Worm (Caenorhabditis elegans) whole organism, L1 larva: Measurements from ENCODE around the gene elo-1.
A peak's percentile ranks its signal among the peaks of the same experiment; 100 is the strongest.

Source experiments
- C34B4.2 ChIP-seq: sonication (generic microtip); optimal IDR thresholded peaks from 2 replicates; lab custom pipeline; 2017; ENCODE audit warnings: mild to moderate bottlenecking, missing genetic modification characterization, missing compliant biosample characterization
- blmp-1 ChIP-seq: fragments of 150-350 bp; optimal IDR thresholded peaks from 2 replicates; lab custom pipeline; 2014; ENCODE audit warnings: missing biosample characterization, missing genetic modification characterization
- ceh-8 ChIP-seq: fragments of 200-800 bp; sonication (Bioruptor generic); optimal IDR thresholded peaks from 2 replicates; lab custom pipeline; 2018; ENCODE audit warnings: mild to moderate bottlenecking, missing genetic modification characterization, moderate library complexity, missing compliant biosample characterization
- ces-1 ChIP-seq: fragments of 150-350 bp; optimal IDR thresholded peaks from 2 replicates; lab custom pipeline; 2014; ENCODE audit warnings: missing biosample characterization, missing genetic modification reagents, missing genetic modification characterization
- dpl-1 ChIP-seq, 3 experiments: fragments of 150-350 bp in 2 of 3; sonication (generic microtip) in 1 of 3; optimal IDR thresholded peaks; 2 replicates each; lab custom pipeline; 2014 to 2017; ENCODE audit warnings: missing biosample characterization in 3 of 3, missing genetic modification characterization in 3 of 3, missing genetic modification reagents in 3 of 3
- dsc-1 ChIP-seq: sonication (generic microtip); optimal IDR thresholded peaks from 2 replicates; lab custom pipeline; 2016; ENCODE audit warnings: mild to moderate bottlenecking, missing genetic modification characterization, missing compliant biosample characterization
- efl-1 ChIP-seq, 4 experiments: fragments of 150-350 bp; optimal IDR thresholded peaks in 3 of 4; peaks in 1 of 4; 1 replicate in 1 of 4; 2 replicates in 3 of 4; lab custom pipeline; 2014; ENCODE audit warnings: missing biosample characterization in 2 of 4, missing genetic modification characterization in 2 of 4, missing genetic modification reagents in 2 of 4
- efl-3 ChIP-seq: fragments of 200-800 bp; sonication (Bioruptor generic); optimal IDR thresholded peaks from 2 replicates; lab custom pipeline; 2018; ENCODE audit warnings: mild to moderate bottlenecking, missing genetic modification characterization, missing compliant biosample characterization
- elt-2 ChIP-seq: sonication (generic microtip); optimal IDR thresholded peaks from 2 replicates; lab custom pipeline; 2016; ENCODE audit warnings: missing genetic modification characterization, mild to moderate bottlenecking, inconsistent platforms, missing compliant biosample characterization, missing genetic modification reagents
- ets-5 ChIP-seq: fragments of 200-800 bp; sonication (Bioruptor generic); IDR thresholded peaks from 2 replicates; pipeline ENCODE4 v1.3.6; 2022; ENCODE audit warnings: missing genetic modification characterization, missing compliant biosample characterization
- fkh-10 ChIP-seq: sonication (generic microtip); optimal IDR thresholded peaks from 2 replicates; lab custom pipeline; 2017; ENCODE audit warnings: missing biosample characterization, missing genetic modification reagents, missing genetic modification characterization
- fkh-4 ChIP-seq: sonication (generic microtip); optimal IDR thresholded peaks from 2 replicates; lab custom pipeline; 2016; ENCODE audit warnings: missing compliant biosample characterization, missing genetic modification characterization, borderline replicate concordance
- fkh-8 ChIP-seq: sonication (generic microtip); optimal IDR thresholded peaks from 2 replicates; lab custom pipeline; 2016; ENCODE audit warnings: mild to moderate bottlenecking, missing genetic modification characterization, missing compliant biosample characterization
- fos-1 ChIP-seq: fragments of 150-350 bp; optimal IDR thresholded peaks from 2 replicates; lab custom pipeline; 2014; ENCODE audit warnings: missing biosample characterization, missing genetic modification characterization
- hlh-4 ChIP-seq: sonication (generic microtip); optimal IDR thresholded peaks from 2 replicates; lab custom pipeline; 2016; ENCODE audit warnings: mild to moderate bottlenecking, missing genetic modification characterization, missing compliant biosample characterization
- hpl-2 ChIP-seq: fragments of 150-350 bp; optimal IDR thresholded peaks from 2 replicates; lab custom pipeline; 2014; ENCODE audit warnings: missing biosample characterization, missing genetic modification reagents, missing genetic modification characterization
- jun-1 ChIP-seq: fragments of 150-350 bp; optimal IDR thresholded peaks from 2 replicates; lab custom pipeline; 2014; ENCODE audit warnings: missing biosample characterization, missing genetic modification reagents, missing genetic modification characterization
- lin-13 ChIP-seq: fragments of 150-350 bp; optimal IDR thresholded peaks from 2 replicates; lab custom pipeline; 2014; ENCODE audit warnings: missing biosample characterization, missing genetic modification reagents, missing genetic modification characterization
- lin-35 ChIP-seq, 2 experiments: fragments of 150-350 bp; optimal IDR thresholded peaks; 2 replicates each; lab custom pipeline; 2014; ENCODE audit warnings: missing biosample characterization in 2 of 2, missing genetic modification characterization in 2 of 2, missing genetic modification reagents in 2 of 2
- lir-3 ChIP-seq: sonication (generic microtip); optimal IDR thresholded peaks from 2 replicates; lab custom pipeline; 2016; ENCODE audit warnings: mild to moderate bottlenecking, missing genetic modification characterization, moderate library complexity, missing compliant biosample characterization; ENCODE audit not compliant: poor library complexity
- mab-9 ChIP-seq: fragments of 200-800 bp; sonication (Bioruptor generic); IDR thresholded peaks from 2 replicates; pipeline ENCODE4 v1.3.6; 2022; ENCODE audit warnings: missing genetic modification reagents, missing genetic modification characterization, missing compliant biosample characterization
- mef-2 ChIP-seq: fragments of 150-350 bp; optimal IDR thresholded peaks from 2 replicates; lab custom pipeline; 2014; ENCODE audit warnings: missing biosample characterization, missing genetic modification characterization
- mep-1 ChIP-seq: fragments of 150-350 bp; optimal IDR thresholded peaks from 2 replicates; lab custom pipeline; 2014; ENCODE audit warnings: missing biosample characterization, missing genetic modification characterization
- nhr-47 ChIP-seq: sonication (generic microtip); optimal IDR thresholded peaks from 2 replicates; lab custom pipeline; 2016; ENCODE audit warnings: mild to moderate bottlenecking, missing genetic modification characterization, moderate library complexity, missing compliant biosample characterization
- nhr-71 ChIP-seq: sonication (generic microtip); optimal IDR thresholded peaks from 2 replicates; lab custom pipeline; 2016; ENCODE audit warnings: mild to moderate bottlenecking, missing genetic modification characterization, moderate library complexity, missing compliant biosample characterization
- nhr-90 ChIP-seq: sonication (generic microtip); optimal IDR thresholded peaks from 2 replicates; lab custom pipeline; 2016; ENCODE audit warnings: mild to moderate bottlenecking, missing genetic modification characterization, missing compliant biosample characterization; ENCODE audit not compliant: poor library complexity
- pag-3 ChIP-seq: sonication (generic microtip); optimal IDR thresholded peaks from 2 replicates; lab custom pipeline; 2017; ENCODE audit warnings: missing genetic modification characterization, mild to moderate bottlenecking, missing compliant biosample characterization, antibody characterized with exemption, borderline replicate concordance; ENCODE audit not compliant: insufficient read depth
- pax-3 ChIP-seq: fragments of 200-800 bp; sonication (Bioruptor generic); optimal IDR thresholded peaks from 2 replicates; lab custom pipeline; 2018; ENCODE audit warnings: mild to moderate bottlenecking, missing genetic modification characterization, moderate library complexity, missing compliant biosample characterization
- snpc-4 ChIP-seq: fragments of 150-350 bp; optimal IDR thresholded peaks from 2 replicates; lab custom pipeline; 2014; ENCODE audit warnings: missing biosample characterization, missing genetic modification characterization
- snu-23 ChIP-seq: sonication (generic microtip); optimal IDR thresholded peaks from 2 replicates; lab custom pipeline; 2016; ENCODE audit warnings: missing genetic modification characterization, missing compliant biosample characterization
- sox-4 ChIP-seq: sonication (generic microtip); optimal IDR thresholded peaks from 2 replicates; lab custom pipeline; 2016; ENCODE audit warnings: missing genetic modification characterization, missing compliant biosample characterization
- swsn-7 ChIP-seq: sonication (generic microtip); optimal IDR thresholded peaks from 2 replicates; lab custom pipeline; 2016; ENCODE audit warnings: missing genetic modification characterization, missing compliant biosample characterization
- unc-130 ChIP-seq: fragments of 150-350 bp; optimal IDR thresholded peaks from 2 replicates; lab custom pipeline; 2017; ENCODE audit warnings: missing biosample characterization, missing genetic modification characterization, inconsistent platforms
- unc-86 ChIP-seq: sonication (generic microtip); optimal IDR thresholded peaks from 2 replicates; lab custom pipeline; 2016; ENCODE audit warnings: missing genetic modification characterization, missing compliant biosample characterization
- unc-98 ChIP-seq: fragments of 200-800 bp; sonication (Bioruptor generic); IDR thresholded peaks from 2 replicates; pipeline ENCODE4 v1.3.6; 2022; ENCODE audit warnings: missing genetic modification characterization, missing compliant biosample characterization
- xbp-1 ChIP-seq: sonication (generic microtip); optimal IDR thresholded peaks from 2 replicates; lab custom pipeline; 2016; ENCODE audit warnings: missing genetic modification characterization, missing compliant biosample characterization
- zip-4 ChIP-seq: fragments of 200-800 bp; sonication (Bioruptor generic); optimal IDR thresholded peaks from 2 replicates; lab custom pipeline; 2018; ENCODE audit warnings: mild to moderate bottlenecking, missing genetic modification characterization, moderate library complexity, missing compliant biosample characterization
- ztf-4 ChIP-seq: fragments of 150-350 bp; optimal IDR thresholded peaks from 2 replicates; lab custom pipeline; 2014; ENCODE audit warnings: missing biosample characterization, missing genetic modification characterization

elo-1 gene

DNA sequence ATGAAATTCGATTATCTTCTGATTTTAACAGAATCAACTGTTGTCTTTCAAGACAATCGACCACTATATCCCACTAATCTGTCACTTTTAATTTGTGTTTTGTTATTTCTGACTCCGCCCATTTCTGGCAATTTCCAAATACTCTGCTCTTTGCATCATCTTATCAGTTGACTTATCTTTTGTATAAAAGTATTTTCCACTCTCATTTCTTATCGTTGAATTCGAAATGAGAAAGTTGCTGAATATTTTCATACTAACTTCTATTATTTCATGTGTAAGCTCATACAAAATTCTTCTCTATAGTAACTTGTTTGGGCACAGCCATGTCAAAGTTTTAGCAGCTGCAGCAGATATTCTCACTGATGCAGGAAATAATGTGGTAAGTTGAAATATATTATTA, 26.1 kb upstream of the elo-1 start, which contains the start of gene ugt-21:
Gene ugt-21, plus strand, starts transcription at position 212 of the 400 bp plus-strand sequence.
- TF ChIP-seq ets-5 (no peak), lir-3 (tag; lab: Kevin White, UChicago) (no peak), zip-4 (no peak), hpl-2 (no peak), hlh-4 (tag; lab: Kevin White, UChicago) (no peak), ces-1 (GFP tag; lab: Kevin White, UChicago) (no peak), elt-2 (tag; lab: Kevin White, UChicago) (peak; percentile 69), fkh-4 (tag; lab: Kevin White, UChicago) (no peak), mef-2 (tag; lab: Kevin White, UChicago) (no peak), efl-1 (optimal IDR thresholded peaks at IDR 0.05; lab: Kevin White, UChicago) (no peak), efl-1 (GFP tag; optimal IDR thresholded peaks at IDR 0.05 in 1 of 2; lab: Kevin White, UChicago) (peak in 1 of 2 experiments; percentile 69)
- TF ChIP-seq, all 84 proteins: peak for 2

DNA sequence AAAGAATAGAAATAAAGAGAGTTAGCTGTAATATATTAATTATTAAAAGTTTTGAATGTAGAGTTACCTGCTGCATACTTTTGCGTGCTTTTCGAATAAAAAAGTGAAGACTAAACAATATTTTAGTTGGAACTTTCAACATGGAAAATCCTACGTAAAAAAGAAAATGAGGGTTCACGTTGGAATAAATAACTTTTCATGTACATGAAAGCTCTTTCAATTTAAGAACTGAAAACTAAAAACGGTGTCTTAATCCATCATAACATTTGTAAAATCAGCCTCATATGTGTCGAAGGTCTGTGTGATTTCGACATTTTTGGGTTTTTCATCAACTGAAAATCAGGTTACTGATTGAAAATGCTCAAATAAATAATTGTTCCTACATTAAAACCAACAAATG, 19.9 kb upstream of the elo-1 start, which contains the start of gene ttr-9:
Gene ttr-9, minus strand, starts transcription at position 101 of the 400 bp plus-strand sequence.
- TF ChIP-seq efl-3 (GFP tag; lab: Kevin White, UChicago) (no peak), mab-9 (GFP tag; lab: Robert Waterston, UW) (no peak), unc-86 (tag; lab: Kevin White, UChicago) (no peak), pag-3 (tag; lab: Kevin White, UChicago) (no peak), C34B4.2 (tag; lab: Kevin White, UChicago) (no peak)

DNA sequence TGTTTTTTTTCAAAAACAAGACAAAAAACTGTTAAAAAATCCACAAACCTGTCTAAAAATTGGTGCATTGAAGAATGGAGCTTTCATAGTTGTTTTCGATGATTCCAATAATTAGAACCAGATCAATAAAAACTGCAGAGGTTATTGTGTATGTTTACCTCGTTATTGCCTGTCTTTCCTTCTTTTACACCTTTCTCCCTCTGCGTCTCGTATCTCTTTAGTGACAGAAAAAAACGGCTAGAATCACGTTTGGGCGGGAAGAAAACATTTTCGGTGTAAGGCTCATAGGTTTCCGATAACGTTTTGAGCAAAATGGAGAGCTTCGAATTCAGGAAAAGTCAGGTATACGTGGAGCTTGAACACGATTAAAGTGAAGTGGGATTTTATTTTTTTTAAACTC, 17.6 kb upstream of the elo-1 start, which contains the start of gene ethe-1:
Gene ethe-1, minus strand, starts transcription at position 150 of the 400 bp plus-strand sequence.
- TF ChIP-seq ces-1 (GFP tag; lab: Kevin White, UChicago) (no peak), efl-1 (optimal IDR thresholded peaks at IDR 0.05; lab: Kevin White, UChicago) (peak; percentile 3 to 4), efl-1 (GFP tag; optimal IDR thresholded peaks at IDR 0.05 in 1 of 2; lab: Kevin White, UChicago) (peak in 1 of 2 experiments; percentile 91), lin-35 (GFP tag; optimal IDR thresholded peaks at IDR 0.05; lab: Kevin White, UChicago) (peak in 1 of 2 experiments; percentile 22), snpc-4 (peak; percentile 32), unc-98 (GFP tag; lab: Robert Waterston, UW) (no peak), dpl-1 (GFP tag; optimal IDR thresholded peaks at IDR 0.05; lab: Kevin White, UChicago) (peak in 2 of 3 experiments; percentile 0 to 26), blmp-1 (peak; percentile 14)
- TF ChIP-seq, all 84 proteins: peak for 5

DNA sequence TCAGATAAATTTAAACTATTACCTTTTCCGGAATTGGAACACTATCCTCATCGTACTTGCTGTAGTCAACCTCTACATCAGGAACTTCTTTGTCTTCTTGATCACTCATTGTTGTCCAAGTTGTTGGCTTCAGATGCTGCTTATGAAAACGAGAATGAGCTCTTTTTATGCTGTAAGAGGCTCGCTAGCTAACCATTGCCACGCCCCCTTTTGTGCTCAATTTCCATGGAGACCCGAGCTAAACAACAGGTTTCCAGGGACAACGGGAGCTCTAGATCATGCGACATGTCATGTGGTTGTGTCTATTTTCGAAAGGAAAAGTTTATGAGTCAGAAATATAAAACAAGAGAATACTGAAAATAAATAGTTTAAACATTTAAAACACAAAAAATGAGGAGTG, 15.7 kb upstream of the elo-1 start, which contains the start of gene C33A12.4:
Gene C33A12.4, minus strand, starts transcription at position 131 of the 400 bp plus-strand sequence.
- no peak for TF ChIP-seq nhr-90 (tag; lab: Kevin White, UChicago)
- peak; percentile 30 for TF ChIP-seq xbp-1
- peak; percentile 5 for TF ChIP-seq lin-13 (GFP tag; lab: Kevin White, UChicago)
- peak; percentile 24 for TF ChIP-seq fkh-10 (GFP tag; lab: Kevin White, UChicago)
- peak; percentile 38 for TF ChIP-seq nhr-71
- TF ChIP-seq snu-23 (GFP tag; lab: Kevin White, UChicago), result no peak
- no peak for TF ChIP-seq unc-130 (tag; lab: Kevin White, UChicago)
- no peak for TF ChIP-seq efl-1 (optimal IDR thresholded peaks at IDR 0.05; lab: Kevin White, UChicago)
- TF ChIP-seq efl-1 (GFP tag; optimal IDR thresholded peaks at IDR 0.05 in 1 of 2; lab: Kevin White, UChicago), result peak in 1 of 2 experiments; percentile 62
- peak; percentile 9 for TF ChIP-seq fos-1
- TF ChIP-seq mep-1, result peak; percentile 14
- peak; percentile 95 for TF ChIP-seq fkh-8 (tag; lab: Kevin White, UChicago)
- peak; percentile 5 for TF ChIP-seq swsn-7 (tag; lab: Kevin White, UChicago)
- TF ChIP-seq sox-4, result peak; percentile 50
- TF ChIP-seq ceh-8, result no peak
- peak; percentile 10 for TF ChIP-seq pax-3
- no peak for TF ChIP-seq jun-1 (tag; lab: Kevin White, UChicago)
- TF ChIP-seq pag-3 (tag; lab: Kevin White, UChicago), result no peak
- peak; percentile 41 for TF ChIP-seq dsc-1 (tag; lab: Kevin White, UChicago)
- TF ChIP-seq ztf-4, result peak; percentile 8
- TF ChIP-seq nhr-47, result peak; percentile 53
- TF ChIP-seq, all 84 proteins: peak for 14
